Worm (Caenorhabditis elegans) whole organism, midembryonic: Measurements from ENCODE around the gene fbxa-218.

ENCODE experiments used
- cog-1 ChIP-seq: sonication (generic microtip); optimal IDR thresholded peaks from 2 replicates; lab custom pipeline; 2016; ENCODE audit warnings: missing genetic modification characterization, missing compliant biosample characterization
- flt-1 ChIP-seq: fragments of 200-800 bp; sonication (Bioruptor generic); IDR thresholded peaks from 2 replicates; pipeline ENCODE4 v1.3.6; 2022; ENCODE audit warnings: missing genetic modification characterization, missing compliant biosample characterization
- ref-1 ChIP-seq: fragments of 200-800 bp; sonication (Bioruptor generic); conservative IDR thresholded peaks from 2 replicates; pipeline ENCODE4 v1.3.6; 2022; ENCODE audit warnings: missing genetic modification reagents, missing genetic modification characterization, missing compliant biosample characterization
- tab-1 ChIP-seq: fragments of 200-800 bp; sonication (Bioruptor generic); IDR thresholded peaks from 2 replicates; pipeline ENCODE4 v1.3.6; 2022; ENCODE audit warnings: missing genetic modification characterization, missing compliant biosample characterization
- ztf-23 ChIP-seq: fragments of 200-800 bp; sonication (Bioruptor generic); IDR thresholded peaks from 2 replicates; pipeline ENCODE4 v1.3.6; 2022; ENCODE audit warnings: missing genetic modification reagents, missing genetic modification characterization, missing compliant biosample characterization
- ztf-29 ChIP-seq: fragments of 200-800 bp; sonication (Bioruptor generic); IDR thresholded peaks from 2 replicates; pipeline ENCODE4 v1.3.6; 2022; ENCODE audit warnings: missing genetic modification reagents, missing genetic modification characterization, missing compliant biosample characterization

DNA sequence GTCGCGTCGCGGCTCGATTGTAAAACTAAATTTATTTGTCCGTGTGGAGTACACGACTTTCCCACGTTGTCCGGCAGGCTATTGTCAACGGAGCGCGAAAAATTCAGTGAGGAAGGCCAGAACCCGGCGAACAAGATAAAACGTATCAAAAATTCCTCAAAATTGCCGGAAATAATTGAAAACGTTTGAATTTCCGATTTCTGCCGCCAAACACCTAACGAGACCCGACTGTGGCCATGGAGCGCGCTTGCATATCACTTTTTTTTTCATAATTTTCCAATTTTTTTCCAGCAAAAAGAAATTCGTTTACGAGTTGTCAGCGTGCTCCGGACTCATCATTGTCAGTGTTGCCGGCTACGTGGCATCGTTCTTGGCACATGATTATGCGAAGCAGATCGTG, 37.8 kb upstream of the fbxa-218 start:
- no peak for TF ChIP-seq ztf-23 (GFP tag; lab: Robert Waterston, UW)
- no peak for TF ChIP-seq flt-1 (GFP tag; lab: Robert Waterston, UW)
- no peak for TF ChIP-seq cog-1 (tag; lab: Kevin White, UChicago)
- TF ChIP-seq ref-1 (GFP tag; lab: Robert Waterston, UW): no peak
- TF ChIP-seq ztf-29: no peak
- no peak for TF ChIP-seq tab-1
